Fruit fly (Drosophila melanogaster): ENCODE results near the gene D1.
A peak's percentile ranks its signal among the peaks of the same experiment; 100 is the strongest.

Gene D1

DNA sequence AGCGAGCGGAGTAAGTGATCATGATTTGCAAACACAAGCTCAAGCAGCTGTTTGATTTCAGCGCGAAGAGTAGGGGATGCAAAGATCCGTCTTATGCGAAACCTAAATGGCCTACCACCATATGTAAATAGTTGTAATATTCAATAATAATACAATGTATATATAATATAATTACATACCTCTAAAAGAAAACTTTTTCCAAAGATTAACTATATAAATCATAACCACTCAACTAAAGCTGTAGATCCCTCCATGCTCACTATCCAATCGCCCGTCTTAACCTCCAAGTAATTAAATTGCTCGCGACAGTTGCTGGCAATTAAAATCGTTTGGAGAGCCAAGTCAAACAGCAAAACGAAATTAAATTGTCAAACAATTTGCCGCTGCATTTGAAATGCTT, 13.1 kb downstream of the D1 start:
- TF ChIP-seq dl (GFP tag; optimal IDR thresholded peaks at IDR 0.05; ENCODE audit: insufficient read depth in 1 of 2, partially characterized antibody in 2 of 2) (no peak), CG32264 (GFP tag; optimal IDR thresholded peaks at IDR 0.05) (peak; percentile 5), pan (optimal IDR thresholded peaks at IDR 0.05) (no peak), Dfd (GFP tag; optimal IDR thresholded peaks at IDR 0.05) (no peak), woc (GFP tag; optimal IDR thresholded peaks at IDR 0.05) (peak; percentile 3), sv (GFP tag; optimal IDR thresholded peaks at IDR 0.05) (peak; percentile 46), psq (GFP tag; optimal IDR thresholded peaks at IDR 0.05) (no peak), Abd-B (GFP tag; optimal IDR thresholded peaks at IDR 0.05) (no peak), fru (GFP tag; optimal IDR thresholded peaks at IDR 0.05) (peak; percentile 44), usp (GFP tag; optimal IDR thresholded peaks at IDR 0.05) (no peak), rgr (GFP tag; optimal IDR thresholded peaks at IDR 0.05) (peak; percentile 84), HLH106 (tag; optimal IDR thresholded peaks at IDR 0.05) (peak; percentile 73), CG9705 (GFP tag; optimal IDR thresholded peaks at IDR 0.05) (no peak), CrebA (GFP tag; optimal IDR thresholded peaks at IDR 0.05; ENCODE audit: borderline replicate concordance) (no peak), h (GFP tag; optimal IDR thresholded peaks at IDR 0.05) (peak; percentile 74), ey (GFP tag; optimal IDR thresholded peaks at IDR 0.05) (peak; percentile 59), Sp1 (GFP tag; optimal IDR thresholded peaks at IDR 0.05) (peak; percentile 58), dsf (GFP tag; optimal IDR thresholded peaks at IDR 0.05; ENCODE audit: borderline replicate concordance) (no peak), Hnf4 (GFP tag; optimal IDR thresholded peaks at IDR 0.05) (peak; percentile 31), br (GFP tag; optimal IDR thresholded peaks at IDR 0.05) (no peak), Rel (GFP tag; optimal IDR thresholded peaks at IDR 0.05) (no peak), Rel (tag; optimal IDR thresholded peaks at IDR 0.05) (no peak), OdsH (GFP tag; optimal IDR thresholded peaks at IDR 0.05) (peak; percentile 72), foxo (GFP tag; optimal IDR thresholded peaks at IDR 0.05) (peak in 1 of 2 experiments; percentile 83), sage (GFP tag; optimal IDR thresholded peaks at IDR 0.05) (peak; percentile 73), brk (GFP tag; optimal IDR thresholded peaks at IDR 0.05) (peak; percentile 23), Dif (GFP tag; optimal IDR thresholded peaks at IDR 0.05; ENCODE audit: partially characterized antibody) (no peak), dmrt93B (GFP tag; optimal IDR thresholded peaks at IDR 0.05) (peak; percentile 72)

DNA sequence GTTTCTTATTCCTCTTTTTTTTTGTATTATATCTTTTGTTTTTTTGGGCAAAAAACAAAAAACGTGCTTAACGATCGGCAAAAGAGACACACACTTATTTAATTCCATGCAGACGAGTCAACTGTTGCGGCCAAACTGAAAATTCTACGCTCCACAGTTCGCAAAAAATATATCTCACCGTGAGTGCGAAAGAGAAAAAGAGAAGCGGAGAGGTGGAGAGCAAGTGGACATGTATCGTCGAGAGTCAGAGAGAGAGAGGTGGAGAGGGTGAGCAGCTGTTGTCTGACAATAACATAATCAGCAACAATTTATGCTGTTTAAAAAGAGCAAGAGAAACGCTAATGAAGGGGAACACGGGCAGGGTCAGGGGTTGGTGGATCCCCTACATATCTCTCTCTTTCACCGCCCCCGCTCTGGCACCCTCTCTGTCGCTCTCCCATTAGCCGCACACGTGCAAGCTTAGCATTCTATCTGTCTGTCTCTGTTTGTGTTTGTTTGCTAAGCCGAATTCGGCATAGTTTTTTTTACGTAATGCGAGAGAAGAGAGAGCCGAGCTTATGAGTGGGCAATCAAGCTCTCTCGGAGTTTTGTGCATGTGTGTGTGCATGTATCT, 13.6 kb downstream of the D1 start:
- TF ChIP-seq Hnf4 (GFP tag; optimal IDR thresholded peaks at IDR 0.05) (no peak), foxo (GFP tag; optimal IDR thresholded peaks at IDR 0.05) (no peak), CrebA (GFP tag; optimal IDR thresholded peaks at IDR 0.05; ENCODE audit: borderline replicate concordance) (no peak), Myc (optimal IDR thresholded peaks at IDR 0.05) (no peak), Sp1 (GFP tag; optimal IDR thresholded peaks at IDR 0.05) (no peak), CG9705 (GFP tag; optimal IDR thresholded peaks at IDR 0.05) (no peak), psq (GFP tag; optimal IDR thresholded peaks at IDR 0.05) (peak; percentile 94), Jra (GFP tag; optimal IDR thresholded peaks at IDR 0.05) (no peak), sv (GFP tag; optimal IDR thresholded peaks at IDR 0.05) (no peak), ey (GFP tag; optimal IDR thresholded peaks at IDR 0.05) (no peak), Abd-B (GFP tag; optimal IDR thresholded peaks at IDR 0.05) (no peak), Mio (GFP tag; optimal IDR thresholded peaks at IDR 0.05) (no peak), Hr78 (GFP tag; optimal IDR thresholded peaks at IDR 0.05) (no peak), brk (GFP tag; optimal IDR thresholded peaks at IDR 0.05) (no peak), OdsH (GFP tag; optimal IDR thresholded peaks at IDR 0.05) (no peak), Rel (GFP tag; optimal IDR thresholded peaks at IDR 0.05) (no peak), Rel (tag; optimal IDR thresholded peaks at IDR 0.05) (peak; percentile 93), sage (GFP tag; optimal IDR thresholded peaks at IDR 0.05) (no peak), dl (GFP tag; optimal IDR thresholded peaks at IDR 0.05; ENCODE audit: insufficient read depth in 1 of 2, partially characterized antibody in 2 of 2) (peak; percentile 32 to 65), N (GFP tag; optimal IDR thresholded peaks at IDR 0.05) (no peak), Hr83 (GFP tag; optimal IDR thresholded peaks at IDR 0.05; ENCODE audit: poor library complexity, severe bottlenecking) (no peak), lola (GFP tag; optimal IDR thresholded peaks at IDR 0.05) (no peak), Vsx2 (GFP tag; optimal IDR thresholded peaks at IDR 0.05; ENCODE audit: partially characterized antibody) (peak; percentile 73), woc (GFP tag; optimal IDR thresholded peaks at IDR 0.05) (peak; percentile 5), usp (GFP tag; optimal IDR thresholded peaks at IDR 0.05) (no peak), dsf (GFP tag; optimal IDR thresholded peaks at IDR 0.05; ENCODE audit: borderline replicate concordance) (no peak), Dfd (GFP tag; optimal IDR thresholded peaks at IDR 0.05) (no peak), jim (GFP tag; optimal IDR thresholded peaks at IDR 0.05) (no peak), HLH106 (tag; optimal IDR thresholded peaks at IDR 0.05) (no peak), CG32264 (GFP tag; optimal IDR thresholded peaks at IDR 0.05) (no peak), fru (GFP tag; optimal IDR thresholded peaks at IDR 0.05) (no peak), dmrt93B (GFP tag; optimal IDR thresholded peaks at IDR 0.05) (no peak), tai (GFP tag; optimal IDR thresholded peaks at IDR 0.05) (no peak), br (GFP tag; optimal IDR thresholded peaks at IDR 0.05) (no peak), rgr (GFP tag; optimal IDR thresholded peaks at IDR 0.05) (no peak), h (GFP tag; optimal IDR thresholded peaks at IDR 0.05) (no peak), Dif (GFP tag; optimal IDR thresholded peaks at IDR 0.05; ENCODE audit: partially characterized antibody) (peak; percentile 75), GATAd (GFP tag; optimal IDR thresholded peaks at IDR 0.05) (no peak), pan (optimal IDR thresholded peaks at IDR 0.05) (no peak)
